Fruit fly (Drosophila melanogaster) whole organism, embryonic: ENCODE data around the gene CG15602.

ENCODE experiments used
- ATbp ChIP-seq: fragments of 200-800 bp; sonication (Bioruptor generic); optimal IDR thresholded peaks from 2 replicates; lab custom pipeline; 2017; ENCODE audit warnings: missing biosample characterization, mild to moderate bottlenecking, missing genetic modification characterization, missing genetic modification reagents
- Abd-B ChIP-seq: fragments of 200-800 bp; sonication (Bioruptor generic); optimal IDR thresholded peaks from 2 replicates; lab custom pipeline; 2018; ENCODE audit warnings: missing biosample characterization, mild to moderate bottlenecking, missing genetic modification characterization, moderate library complexity
- Asciz ChIP-seq: fragments of 200-800 bp; sonication (Bioruptor generic); optimal IDR thresholded peaks from 2 replicates; lab custom pipeline; 2017; ENCODE audit warnings: missing biosample characterization, mild to moderate bottlenecking, missing genetic modification characterization, missing genetic modification reagents
- CG1233 ChIP-seq: fragments of 200-800 bp; sonication (Bioruptor generic); optimal IDR thresholded peaks from 4 replicates; lab custom pipeline; 2018; ENCODE audit warnings: missing biosample characterization, mild to moderate bottlenecking, missing genetic modification characterization
- CG14050 ChIP-seq: fragments of 200-800 bp; sonication (Bioruptor generic); IDR thresholded peaks from 3 replicates; pipeline ENCODE4 v1.3.6; 2022; ENCODE audit warnings: missing biosample characterization, missing genetic modification characterization
- CG15696 ChIP-seq: fragments of 200-800 bp; sonication (Bioruptor generic); optimal IDR thresholded peaks from 2 replicates; lab custom pipeline; 2019; ENCODE audit warnings: missing biosample characterization, mild to moderate bottlenecking, missing genetic modification characterization, moderate library complexity
- CG17568 ChIP-seq: fragments of 200-800 bp; sonication (Bioruptor generic); optimal IDR thresholded peaks from 2 replicates; lab custom pipeline; 2018; ENCODE audit warnings: missing biosample characterization, mild to moderate bottlenecking, missing genetic modification characterization, moderate library complexity
- CG17612 ChIP-seq: fragments of 200-800 bp; sonication (Bioruptor generic); IDR thresholded peaks from 2 replicates; pipeline ENCODE4 v1.3.6; 2022; ENCODE audit warnings: missing biosample characterization, missing genetic modification characterization
- CG2120 ChIP-seq: fragments of 200-800 bp; sonication (Bioruptor generic); optimal IDR thresholded peaks from 3 replicates; lab custom pipeline; 2016; ENCODE audit warnings: missing biosample characterization, missing genetic modification characterization
- CG2199 ChIP-seq: fragments of 200-800 bp; sonication (Bioruptor generic); IDR thresholded peaks from 3 replicates; pipeline ENCODE4 v1.3.6; 2022; ENCODE audit warnings: missing biosample characterization, missing genetic modification characterization
- CG2712 ChIP-seq: fragments of 200-800 bp; optimal IDR thresholded peaks from 3 replicates; lab custom pipeline; 2019; ENCODE audit warnings: missing biosample characterization, mild to moderate bottlenecking, missing genetic modification characterization, moderate library complexity
- CG30403 ChIP-seq: fragments of 200-800 bp; sonication (Bioruptor generic); optimal IDR thresholded peaks from 3 replicates; lab custom pipeline; 2016; ENCODE audit warnings: missing biosample characterization, missing genetic modification characterization
- CG3281 ChIP-seq: fragments of 200-800 bp; sonication (Bioruptor generic); optimal IDR thresholded peaks from 3 replicates; lab custom pipeline; 2017; ENCODE audit warnings: missing biosample characterization, mild to moderate bottlenecking, missing genetic modification characterization
- CG6254 ChIP-seq: fragments of 200-800 bp; sonication (Bioruptor generic); optimal IDR thresholded peaks from 3 replicates; lab custom pipeline; 2017; ENCODE audit warnings: mild to moderate bottlenecking, missing biosample characterization, missing genetic modification reagents, missing genetic modification characterization
- CG7839 ChIP-seq: fragments of 200-800 bp; sonication (Bioruptor generic); optimal IDR thresholded peaks from 3 replicates; lab custom pipeline; 2018; ENCODE audit warnings: missing biosample characterization, mild to moderate bottlenecking, missing genetic modification characterization, moderate library complexity
- CG7963 ChIP-seq: fragments of 200-800 bp; sonication (Bioruptor generic); IDR thresholded peaks from 3 replicates; pipeline ENCODE4 v1.3.6; 2022; ENCODE audit warnings: missing biosample characterization, missing genetic modification characterization; ENCODE audit not compliant: partially characterized antibody
- CG8290 ChIP-seq, 3 experiments: fragments of 200-800 bp; sonication (Bioruptor generic); optimal IDR thresholded peaks; 2 replicates each; lab custom pipeline; 2016 to 2019; ENCODE audit warnings: missing biosample characterization in 3 of 3, missing genetic modification characterization in 3 of 3, mild to moderate bottlenecking in 2 of 3, moderate library complexity in 1 of 3
- CG9609 ChIP-seq: fragments of 200-800 bp; sonication (Bioruptor generic); optimal IDR thresholded peaks from 3 replicates; lab custom pipeline; 2016; ENCODE audit warnings: missing biosample characterization, missing genetic modification characterization
- Chrac-16 ChIP-seq: fragments of 200-800 bp; sonication (Bioruptor generic); optimal IDR thresholded peaks from 3 replicates; lab custom pipeline; 2016; ENCODE audit warnings: missing biosample characterization, missing genetic modification characterization
- D19A ChIP-seq: fragments of 200-800 bp; optimal IDR thresholded peaks from 3 replicates; lab custom pipeline; 2019; ENCODE audit warnings: missing biosample characterization, mild to moderate bottlenecking, missing genetic modification characterization, moderate library complexity
- Dad ChIP-seq: fragments of 200-800 bp; sonication (Bioruptor generic); optimal IDR thresholded peaks from 3 replicates; lab custom pipeline; 2016; ENCODE audit warnings: missing biosample characterization, missing genetic modification characterization
- Dip3 ChIP-seq: fragments of 200-800 bp; sonication (Bioruptor generic); optimal IDR thresholded peaks from 3 replicates; lab custom pipeline; 2016; ENCODE audit warnings: missing biosample characterization, missing genetic modification characterization
- Fer1 ChIP-seq: fragments of 200-800 bp; sonication (Bioruptor generic); optimal IDR thresholded peaks from 2 replicates; lab custom pipeline; 2017; ENCODE audit warnings: missing biosample characterization, mild to moderate bottlenecking, missing genetic modification characterization
- H2.0 ChIP-seq: fragments of 200-800 bp; sonication (Bioruptor generic); IDR thresholded peaks from 2 replicates; pipeline ENCODE4 v1.3.6; 2022; ENCODE audit warnings: missing biosample characterization, missing genetic modification characterization
- Hr51 ChIP-seq, 2 experiments: fragments of 200-800 bp; sonication (Bioruptor generic); optimal IDR thresholded peaks; 2 replicates in 1 of 2; 3 replicates in 1 of 2; lab custom pipeline; 2016 to 2018; ENCODE audit warnings: missing biosample characterization in 2 of 2, missing genetic modification characterization in 2 of 2, mild to moderate bottlenecking in 1 of 2, moderate library complexity in 1 of 2
- Med ChIP-seq: fragments of 200-800 bp; sonication (Bioruptor generic); peaks from one replicate; lab custom pipeline; 2016; ENCODE audit warnings: missing biosample characterization, missing genetic modification characterization, mild to moderate bottlenecking, inconsistent platforms, moderate library complexity
- Xrp1 ChIP-seq: fragments of 200-800 bp; sonication (Bioruptor generic); IDR thresholded peaks from 2 replicates; pipeline ENCODE4 v1.3.6; 2022; ENCODE audit warnings: missing biosample characterization, missing genetic modification characterization
- ap ChIP-seq: fragments of 200-800 bp; sonication (Bioruptor generic); IDR thresholded peaks from 2 replicates; pipeline ENCODE4 v1.3.6; 2022; ENCODE audit warnings: missing biosample characterization, missing genetic modification characterization
- ato ChIP-seq: fragments of 200-800 bp; sonication (Bioruptor generic); IDR thresholded peaks from 2 replicates; pipeline ENCODE4 v1.3.6; 2022; ENCODE audit warnings: missing biosample characterization, missing genetic modification characterization; ENCODE audit not compliant: partially characterized antibody
- dmrt11E ChIP-seq: fragments of 200-800 bp; sonication (Bioruptor generic); optimal IDR thresholded peaks from 3 replicates; lab custom pipeline; 2018; ENCODE audit warnings: missing biosample characterization, mild to moderate bottlenecking, missing genetic modification characterization, moderate library complexity
- dmrt99B ChIP-seq: fragments of 200-800 bp; sonication (Bioruptor generic); optimal IDR thresholded peaks from 2 replicates; lab custom pipeline; 2018; ENCODE audit warnings: missing biosample characterization, mild to moderate bottlenecking, missing genetic modification characterization, moderate library complexity
- dpn ChIP-seq, 2 experiments: fragments of 200-800 bp; sonication (Bioruptor generic); optimal IDR thresholded peaks; 3 replicates each; lab custom pipeline; 2016; ENCODE audit warnings: missing biosample characterization in 2 of 2, missing genetic modification characterization in 2 of 2
- jumu ChIP-seq: fragments of 200-800 bp; sonication (Bioruptor generic); optimal IDR thresholded peaks from 3 replicates; lab custom pipeline; 2016; ENCODE audit warnings: missing biosample characterization, missing genetic modification characterization
- lola ChIP-seq, 3 experiments: fragments of >200 bp in 2 of 3; fragments of 200-800 bp in 1 of 3; sonication (Bioruptor generic) in 1 of 3; optimal IDR thresholded peaks; 2 replicates each; lab custom pipeline; 2017 to 2019; ENCODE audit warnings: missing biosample characterization in 3 of 3, missing genetic modification characterization in 3 of 3, mild to moderate bottlenecking in 1 of 3, moderate library complexity in 1 of 3
- pan ChIP-seq, 4 experiments: fragments of >200 bp in 3 of 4; fragments of 200-800 bp in 1 of 4; sonication (Bioruptor generic) in 1 of 4; optimal IDR thresholded peaks in 3 of 4; IDR thresholded peaks in 1 of 4; 2 replicates each; pipeline versions ENCODE4 v1.3.6 to Lab custom; 2017 to 2022; ENCODE audit warnings: missing biosample characterization in 2 of 4, missing genetic modification characterization in 2 of 4, mixed read lengths in 1 of 4
- pnt ChIP-seq: fragments of 200-800 bp; sonication (Bioruptor generic); optimal IDR thresholded peaks from 3 replicates; lab custom pipeline; 2016; ENCODE audit warnings: missing biosample characterization, missing genetic modification characterization
- pum ChIP-seq: fragments of 200-800 bp; sonication (Bioruptor generic); optimal IDR thresholded peaks from 2 replicates; lab custom pipeline; 2016; ENCODE audit warnings: missing biosample characterization, missing genetic modification characterization
- row ChIP-seq: fragments of 200-800 bp; sonication (Bioruptor generic); IDR thresholded peaks from 3 replicates; pipeline ENCODE4 v1.3.6; 2022; ENCODE audit warnings: missing biosample characterization, missing genetic modification characterization
- seq ChIP-seq: fragments of 200-800 bp; sonication (Bioruptor generic); IDR thresholded peaks from 2 replicates; pipeline ENCODE4 v1.3.6; 2022; ENCODE audit warnings: missing biosample characterization, missing genetic modification characterization
- slbo ChIP-seq: fragments of 200-800 bp; sonication (Bioruptor generic); IDR thresholded peaks from 2 replicates; pipeline ENCODE4 v1.3.6; 2022; ENCODE audit warnings: missing biosample characterization, missing genetic modification characterization
- so ChIP-seq: fragments of 200-800 bp; sonication (Bioruptor generic); IDR thresholded peaks from 3 replicates; pipeline ENCODE4 v1.3.6; 2022; ENCODE audit warnings: missing biosample characterization, missing genetic modification characterization
- stc ChIP-seq: fragments of 200-800 bp; sonication (Bioruptor generic); IDR thresholded peaks from 2 replicates; pipeline ENCODE4 v1.3.6; 2022; ENCODE audit warnings: missing biosample characterization, missing genetic modification characterization
- zfh2 ChIP-seq: fragments of 200-800 bp; sonication (Bioruptor generic); optimal IDR thresholded peaks from 2 replicates; lab custom pipeline; 2016; ENCODE audit warnings: missing biosample characterization, missing genetic modification characterization

Gene CG15602

dm6 chrX:15818608-15819184, 19.5 kb downstream of the CG15602 start (continued):
- TF ChIP-seq CG15696 (tag; lab: Kevin White, UChicago) (peak; percentile 24), lola (GFP tag; optimal IDR thresholded peaks at IDR 0.05; lab: Kevin White, UChicago) (peak in 1 of 3 experiments; percentile 43), slbo (peak; percentile 50; the same call in 1 of the 2 replicates), D19A (tag; lab: Kevin White, UChicago) (peak; percentile 39), dmrt99B (tag; lab: Kevin White, UChicago) (no peak), pnt (peak; percentile 10), CG7963 (GFP tag; lab: Robert Waterston, UW) (no peak), CG6254 (GFP tag; lab: Kevin White, UChicago) (no peak), Med (peak; percentile 82), zfh2 (GFP tag; lab: Kevin White, UChicago) (no peak), pan (optimal IDR thresholded peaks at IDR 0.05; lab: Kevin White, UChicago) (peak in 1 of 2 experiments; percentile 50), pan (GFP tag; optimal IDR thresholded peaks at IDR 0.05 in 1 of 2, IDR thresholded peaks at IDR 0.05 in 1 of 2) (peak in 1 of 2 experiments; percentile 14), dmrt11E (tag; lab: Kevin White, UChicago) (peak; percentile 46), Asciz (GFP tag; lab: Kevin White, UChicago) (no peak), CG2199 (GFP tag; lab: Robert Waterston, UW) (peak; percentile 55; the same call in 1 of the 3 replicates), so (GFP tag; lab: Robert Waterston, UW) (0 out of 3 replicates have a peak, but pooled peaks have one; percentile 7), CG14050 (GFP tag; lab: Robert Waterston, UW) (no peak), ATbp (no peak), dpn (GFP tag; optimal IDR thresholded peaks at IDR 0.05; lab: Kevin White, UChicago) (no peak), CG1233 (GFP tag; lab: Kevin White, UChicago) (peak; percentile 14), Dad (GFP tag; lab: Kevin White, UChicago) (no peak), CG2120 (peak; percentile 36), jumu (GFP tag; lab: Kevin White, UChicago) (peak; percentile 8), ap (0 out of 2 replicates have a peak, but pooled peaks have one; percentile 21), CG2712 (tag; lab: Kevin White, UChicago) (peak; percentile 57), stc (GFP tag; lab: Robert Waterston, UW) (peak; percentile 53; the same call in 1 of the 2 replicates), CG30403 (peak; percentile 31), Fer1 (peak; percentile 25), Chrac-16 (peak; percentile 26), H2.0 (GFP tag; lab: Robert Waterston, UW) (peak; percentile 16; the same call in 1 of the 2 replicates), seq (GFP tag; lab: Robert Waterston, UW) (peak; percentile 56; the same call in 1 of the 2 replicates), ato (GFP tag; lab: Robert Waterston, UW) (no peak), Abd-B (GFP tag; lab: Kevin White, UChicago) (no peak), CG7839 (tag; lab: Kevin White, UChicago) (no peak), pum (peak; percentile 11), Hr51 (GFP tag; optimal IDR thresholded peaks at IDR 0.05; lab: Kevin White, UChicago) (no peak), CG17568 (GFP tag; lab: Kevin White, UChicago) (no peak), row (GFP tag; lab: Robert Waterston, UW) (peak; percentile 84), CG9609 (GFP tag; lab: Kevin White, UChicago) (peak; percentile 1)

DNA sequence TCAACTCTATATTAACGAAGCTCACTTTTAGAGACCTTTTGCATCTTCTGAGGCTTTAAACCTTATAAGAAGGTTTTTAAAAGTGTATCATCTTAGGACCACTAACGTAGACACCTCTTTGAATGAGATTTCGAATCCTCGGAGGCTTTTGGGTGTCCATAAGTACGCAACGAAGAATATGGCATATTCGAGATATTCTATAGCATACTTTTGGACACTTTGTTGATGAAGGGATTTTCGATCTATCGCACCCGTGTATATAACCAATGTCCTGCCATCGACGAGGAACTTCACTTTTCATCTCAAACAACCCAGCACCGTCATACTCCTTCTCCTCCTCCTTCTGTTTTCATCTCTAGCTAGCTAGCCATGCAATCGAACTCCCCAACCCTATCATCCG, 23.1 kb downstream of the CG15602 start:
- TF ChIP-seq CG17612 (peak; percentile 90), Dip3 (GFP tag; lab: Kevin White, UChicago) (no peak), CG8290 (GFP tag; optimal IDR thresholded peaks at IDR 0.05; lab: Kevin White, UChicago) (peak; percentile 53), CG8290 (tag; optimal IDR thresholded peaks at IDR 0.05; lab: Kevin White, UChicago) (peak in 1 of 2 experiments; percentile 85), Xrp1 (GFP tag; lab: Robert Waterston, UW) (no peak), CG3281 (GFP tag; lab: Kevin White, UChicago) (no peak)
